Worm (Caenorhabditis elegans) whole organism, young adult: ENCODE data around the gene nspb-10.
A peak's percentile ranks its signal among the peaks of the same experiment; 100 is the strongest.

Experiments
- C17E4.6 ChIP-seq: fragments of 200-800 bp; sonication (Bioruptor generic); IDR thresholded peaks from 2 replicates; pipeline ENCODE4 v1.3.6; 2022; ENCODE audit warnings: missing genetic modification reagents, missing genetic modification characterization, missing compliant biosample characterization
- F10E7.11 ChIP-seq: sonication (generic microtip); optimal IDR thresholded peaks from 2 replicates; lab custom pipeline; 2017; ENCODE audit warnings: mild to moderate bottlenecking, missing genetic modification characterization, moderate library complexity, missing compliant biosample characterization
- F55B11.4 ChIP-seq: sonication (generic microtip); optimal IDR thresholded peaks from 2 replicates; lab custom pipeline; 2016; ENCODE audit warnings: missing compliant biosample characterization, missing genetic modification characterization, borderline replicate concordance; ENCODE audit not compliant: insufficient read depth
- F57A8.1 ChIP-seq: fragments of 200-800 bp; sonication (Bioruptor generic); optimal IDR thresholded peaks from 2 replicates; lab custom pipeline; 2018; ENCODE audit warnings: mild to moderate bottlenecking, missing genetic modification characterization, moderate library complexity, missing compliant biosample characterization
- T26A5.8 ChIP-seq: sonication (generic microtip); optimal IDR thresholded peaks from 2 replicates; lab custom pipeline; 2016; ENCODE audit warnings: missing genetic modification characterization, missing compliant biosample characterization
- Y67H2A.10 ChIP-seq: fragments of 200-800 bp; sonication (Bioruptor generic); conservative IDR thresholded peaks from 2 replicates; pipeline ENCODE4 v1.3.6; 2022; ENCODE audit warnings: missing genetic modification reagents, missing genetic modification characterization, missing compliant biosample characterization
- Y95B8A.8 ChIP-seq: fragments of 200-800 bp; sonication (Bioruptor generic); IDR thresholded peaks from 2 replicates; pipeline ENCODE4 v1.3.6; 2022; ENCODE audit warnings: missing genetic modification reagents, missing genetic modification characterization, missing compliant biosample characterization
- akir-1 ChIP-seq: fragments of 200-800 bp; sonication (Bioruptor generic); optimal IDR thresholded peaks from 2 replicates; lab custom pipeline; 2018; ENCODE audit warnings: mild to moderate bottlenecking, missing genetic modification characterization, moderate library complexity, missing compliant biosample characterization
- attf-3 ChIP-seq: fragments of 200-800 bp; sonication (Bioruptor generic); conservative IDR thresholded peaks from 2 replicates; pipeline ENCODE4 v1.3.6; 2022; ENCODE audit warnings: missing genetic modification reagents, missing genetic modification characterization, missing compliant biosample characterization
- attf-5 ChIP-seq: fragments of 200-800 bp; sonication (Bioruptor generic); optimal IDR thresholded peaks from 2 replicates; lab custom pipeline; 2018; ENCODE audit warnings: mild to moderate bottlenecking, missing genetic modification characterization, missing compliant biosample characterization
- ccch-3 ChIP-seq: fragments of 200-800 bp; sonication (Bioruptor generic); optimal IDR thresholded peaks from 2 replicates; lab custom pipeline; 2018; ENCODE audit warnings: mild to moderate bottlenecking, missing genetic modification characterization, missing compliant biosample characterization
- ceh-79 ChIP-seq: sonication (generic microtip); optimal IDR thresholded peaks from 2 replicates; lab custom pipeline; 2017; ENCODE audit warnings: mild to moderate bottlenecking, missing genetic modification characterization, missing compliant biosample characterization
- die-1 ChIP-seq: sonication (generic microtip); optimal IDR thresholded peaks from 2 replicates; lab custom pipeline; 2016; ENCODE audit warnings: missing genotype, mild to moderate bottlenecking, missing genetic modification characterization, missing compliant biosample characterization
- dpl-1 ChIP-seq: fragments of 150-350 bp; optimal IDR thresholded peaks from 2 replicates; lab custom pipeline; 2014; ENCODE audit warnings: missing biosample characterization, missing genetic modification reagents, missing genetic modification characterization
- egrh-3 ChIP-seq: fragments of 200-800 bp; sonication (Bioruptor generic); IDR thresholded peaks from 2 replicates; pipeline ENCODE4 v1.3.6; 2022; ENCODE audit warnings: missing genetic modification reagents, missing genetic modification characterization, missing compliant biosample characterization
- ekl-4 ChIP-seq: fragments of 200-800 bp; sonication (Bioruptor generic); IDR thresholded peaks from 2 replicates; pipeline ENCODE4 v1.3.6; 2022; ENCODE audit warnings: missing genetic modification reagents, missing genetic modification characterization, missing compliant biosample characterization
- hlh-26 ChIP-seq: fragments of 200-800 bp; sonication (Bioruptor generic); conservative IDR thresholded peaks from 2 replicates; pipeline ENCODE4 v1.3.6; 2022; ENCODE audit warnings: missing genetic modification reagents, missing genetic modification characterization, missing compliant biosample characterization
- hrde-1 ChIP-seq: sonication (generic microtip); optimal IDR thresholded peaks from 2 replicates; lab custom pipeline; 2016; ENCODE audit warnings: missing genetic modification characterization, mild to moderate bottlenecking, missing compliant biosample characterization, moderate library complexity, missing genotype, missing genetic modification reagents, borderline replicate concordance
- lag-1 ChIP-seq: fragments of 200-800 bp; sonication (Bioruptor generic); IDR thresholded peaks from 2 replicates; pipeline ENCODE4 v1.3.6; 2022; ENCODE audit warnings: missing genetic modification reagents, missing genetic modification characterization, missing compliant biosample characterization
- lin-26 ChIP-seq: fragments of 200-800 bp; sonication (Bioruptor generic); IDR thresholded peaks from 2 replicates; pipeline ENCODE4 v1.3.6; 2022; ENCODE audit warnings: missing genetic modification reagents, missing genetic modification characterization, missing compliant biosample characterization
- lin-54 ChIP-seq: fragments of 200-800 bp; sonication (Bioruptor generic); optimal IDR thresholded peaks from 2 replicates; lab custom pipeline; 2018; ENCODE audit warnings: mild to moderate bottlenecking, missing genetic modification characterization, missing compliant biosample characterization
- madf-6 ChIP-seq: fragments of 200-800 bp; sonication (Bioruptor generic); IDR thresholded peaks from 2 replicates; pipeline ENCODE4 v1.3.6; 2022; ENCODE audit warnings: missing genetic modification reagents, missing genetic modification characterization, missing compliant biosample characterization
- madf-8 ChIP-seq: fragments of 200-800 bp; sonication (Bioruptor generic); conservative IDR thresholded peaks from 2 replicates; pipeline ENCODE4 v1.3.6; 2022; ENCODE audit warnings: missing genetic modification reagents, missing genetic modification characterization, missing compliant biosample characterization
- mes-4 ChIP-seq: sonication (generic microtip); optimal IDR thresholded peaks from 2 replicates; lab custom pipeline; 2016; ENCODE audit warnings: missing genotype, missing genetic modification characterization, missing compliant biosample characterization
- nfya-1 ChIP-seq: sonication (generic microtip); optimal IDR thresholded peaks from 2 replicates; lab custom pipeline; 2017; ENCODE audit warnings: antibody characterized with exemption, missing compliant biosample characterization, missing genetic modification characterization, borderline replicate concordance; ENCODE audit not compliant: insufficient read depth
- nfya-2 ChIP-seq: fragments of 200-800 bp; sonication (Bioruptor generic); IDR thresholded peaks from 2 replicates; pipeline ENCODE4 v1.3.6; 2022; ENCODE audit warnings: missing genetic modification reagents, missing genetic modification characterization, missing compliant biosample characterization
- nhr-80 ChIP-seq: sonication (generic microtip); optimal IDR thresholded peaks from 2 replicates; lab custom pipeline; 2016; ENCODE audit warnings: missing genetic modification characterization, missing compliant biosample characterization
- nhr-90 ChIP-seq: sonication (generic microtip); optimal IDR thresholded peaks from 2 replicates; lab custom pipeline; 2016; ENCODE audit warnings: missing genotype, mild to moderate bottlenecking, missing genetic modification characterization, missing compliant biosample characterization
- sdz-38 ChIP-seq: sonication (generic microtip); optimal IDR thresholded peaks from 2 replicates; lab custom pipeline; 2016; ENCODE audit warnings: missing genotype, missing genetic modification characterization, missing compliant biosample characterization
- sea-2 ChIP-seq: fragments of 200-800 bp; sonication (Bioruptor generic); IDR thresholded peaks from 2 replicates; pipeline ENCODE4 v1.3.6; 2022; ENCODE audit warnings: missing genetic modification characterization, missing compliant biosample characterization
- somi-1 ChIP-seq: fragments of 200-800 bp; sonication (Bioruptor generic); optimal IDR thresholded peaks from 2 replicates; lab custom pipeline; 2018; ENCODE audit warnings: mild to moderate bottlenecking, missing genetic modification characterization, missing compliant biosample characterization
- sptf-2 ChIP-seq: fragments of 200-800 bp; sonication (Bioruptor generic); optimal IDR thresholded peaks from 2 replicates; lab custom pipeline; 2018; ENCODE audit warnings: mild to moderate bottlenecking, missing genetic modification characterization, missing compliant biosample characterization
- unc-62 ChIP-seq: fragments of 150-350 bp; optimal IDR thresholded peaks from 2 replicates; lab custom pipeline; 2014; ENCODE audit warnings: missing biosample characterization, missing genetic modification reagents, missing genetic modification characterization
- ztf-25 ChIP-seq: fragments of 200-800 bp; sonication (Bioruptor generic); IDR thresholded peaks from 2 replicates; pipeline ENCODE4 v1.3.6; 2022; ENCODE audit warnings: missing genetic modification reagents, missing genetic modification characterization, missing compliant biosample characterization

Gene nspb-10

ce11 chrII:14597788-14598187, 9.7 kb upstream of the nspb-10 start:
- TF ChIP-seq madf-6, result 0 out of 2 replicates have a peak, but pooled peaks have one; percentile 17
- no peak for TF ChIP-seq nfya-2 (GFP tag; lab: Robert Waterston, UW)
- TF ChIP-seq hlh-26 (GFP tag; lab: Robert Waterston, UW), result no peak

ce11 chrII:14593281-14593680, 5.2 kb upstream of the nspb-10 start, which contains the start of gene catp-4:
Gene catp-4 (plus strand): TSS chrII:14593581.
- TF ChIP-seq nhr-80 (no peak), unc-62 (GFP tag; lab: Kevin White, UChicago) (no peak), somi-1 (GFP tag; lab: Kevin White, UChicago) (no peak), sdz-38 (tag; lab: Kevin White, UChicago) (no peak), attf-3 (GFP tag; lab: Robert Waterston, UW) (no peak)

ce11 chrII:14592629-14593028, 4.6 kb upstream of the nspb-10 start:
- TF ChIP-seq attf-5 (GFP tag; lab: Kevin White, UChicago), result no peak
- no peak for TF ChIP-seq mes-4
- TF ChIP-seq die-1 (tag; lab: Kevin White, UChicago), result no peak
- TF ChIP-seq F10E7.11 (tag; lab: Kevin White, UChicago), result no peak

- TF ChIP-seq ccch-3 (GFP tag; lab: Kevin White, UChicago) (no peak), madf-8 (GFP tag; lab: Robert Waterston, UW) (no peak), hrde-1 (tag; lab: Kevin White, UChicago) (no peak), nfya-2 (GFP tag; lab: Robert Waterston, UW) (no peak), Y95B8A.8 (GFP tag; lab: Robert Waterston, UW) (no peak)
These were observed 3.6 kb upstream of the nspb-10 start, which contains the start of gene C01G12.7 for ce11 chrII:14591699-14592098. Gene C01G12.7 (minus strand): TSS chrII:14591893.

ce11 chrII:14587407-14587806, 655 bp downstream of the nspb-10 start, which contains the start of gene C01G12.5:
Gene C01G12.5 (minus strand): TSS chrII:14587507.
- TF ChIP-seq sptf-2 (GFP tag; lab: Kevin White, UChicago) (no peak), dpl-1 (GFP tag; lab: Kevin White, UChicago) (no peak), lin-54 (GFP tag; lab: Kevin White, UChicago) (no peak), F57A8.1 (GFP tag; lab: Kevin White, UChicago) (no peak), ceh-79 (tag; lab: Kevin White, UChicago) (no peak), F55B11.4 (tag; lab: Kevin White, UChicago) (no peak), ztf-25 (no peak), nfya-1 (tag; lab: Kevin White, UChicago) (no peak), sea-2 (GFP tag; lab: Robert Waterston, UW) (no peak), lag-1 (no peak), nhr-90 (tag; lab: Kevin White, UChicago) (no peak), Y67H2A.10 (GFP tag; lab: Robert Waterston, UW) (no peak), ekl-4 (no peak), C17E4.6 (no peak), T26A5.8 (tag; lab: Kevin White, UChicago) (no peak), egrh-3 (GFP tag; lab: Robert Waterston, UW) (no peak), lin-26 (GFP tag; lab: Robert Waterston, UW) (no peak), akir-1 (GFP tag; lab: Kevin White, UChicago) (no peak), hrde-1 (tag; lab: Kevin White, UChicago) (no peak)
